Worm (Caenorhabditis elegans) whole organism, L1 larva: ENCODE data around the gene Y38E10A.2.

Source experiments
- nhr-237 ChIP-seq: fragments of 150-350 bp; optimal IDR thresholded peaks from 2 replicates; lab custom pipeline; 2014; ENCODE audit warnings: missing biosample characterization, missing genetic modification characterization
- pag-3 ChIP-seq: sonication (generic microtip); optimal IDR thresholded peaks from 2 replicates; lab custom pipeline; 2017; ENCODE audit warnings: missing genetic modification characterization, mild to moderate bottlenecking, missing compliant biosample characterization, antibody characterized with exemption, borderline replicate concordance; ENCODE audit not compliant: insufficient read depth
- zag-1 ChIP-seq: fragments of 150-350 bp; optimal IDR thresholded peaks from 2 replicates; lab custom pipeline; 2014; ENCODE audit warnings: missing biosample characterization, missing genetic modification characterization
- ztf-4 ChIP-seq: fragments of 150-350 bp; optimal IDR thresholded peaks from 2 replicates; lab custom pipeline; 2014; ENCODE audit warnings: missing biosample characterization, missing genetic modification characterization

DNA sequence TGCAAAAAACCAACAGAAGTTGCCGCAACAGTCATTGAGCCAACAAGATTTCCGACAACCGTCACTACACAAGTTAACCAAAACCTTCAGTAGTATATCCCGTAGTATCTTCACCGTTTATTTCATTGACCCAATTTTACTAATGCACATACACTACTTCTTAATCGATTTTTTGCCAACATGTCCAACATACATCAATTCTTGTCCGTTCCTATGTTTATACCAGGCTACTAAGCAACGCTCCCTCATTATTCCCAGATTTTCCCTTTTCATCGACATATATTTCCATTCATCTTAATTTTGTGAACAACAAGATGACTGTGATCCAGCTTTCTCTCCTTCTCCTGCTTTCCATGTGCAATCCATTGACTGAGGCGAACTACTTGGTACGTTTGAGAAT lies 7.6 kb downstream of the Y38E10A.2 start, which contains the start of gene F49C5.7:
- no peak for TF ChIP-seq zag-1 (tag; lab: Kevin White, UChicago)
- TF ChIP-seq nhr-237: no peak
- no peak for TF ChIP-seq pag-3 (tag; lab: Kevin White, UChicago)
- no peak for TF ChIP-seq ztf-4 (tag; lab: Kevin White, UChicago)
